Worm (Caenorhabditis elegans) whole organism, L4 larva: ENCODE results near the gene lias-1.

Experiments used
- T26A8.4 ChIP-seq: fragments of 200-800 bp; sonication (Bioruptor generic); IDR thresholded peaks from 2 replicates; pipeline ENCODE4 v1.3.6; 2022; ENCODE audit warnings: missing genetic modification characterization, missing compliant biosample characterization
- Y5F2A.4 ChIP-seq: fragments of 200-800 bp; sonication (Bioruptor generic); optimal IDR thresholded peaks from 2 replicates; lab custom pipeline; 2018; ENCODE audit warnings: mild to moderate bottlenecking, missing genetic modification characterization, missing compliant biosample characterization
- ZK546.5 ChIP-seq, 2 experiments: sonication (generic microtip); optimal IDR thresholded peaks; 2 replicates each; lab custom pipeline; 2017; ENCODE audit warnings: missing biosample characterization in 2 of 2, missing genetic modification characterization in 2 of 2
- aha-1 ChIP-seq: fragments of 150-350 bp; peaks from one replicate; lab custom pipeline; 2014; ENCODE audit warnings: missing biosample characterization, missing genetic modification characterization
- attf-4 ChIP-seq: sonication (generic microtip); optimal IDR thresholded peaks from 3 replicates; lab custom pipeline; 2017; ENCODE audit warnings: missing biosample characterization, missing genetic modification characterization
- ceh-28 ChIP-seq: fragments of 150-350 bp; optimal IDR thresholded peaks from 2 replicates; lab custom pipeline; 2014; ENCODE audit warnings: missing biosample characterization, missing genetic modification reagents, missing genetic modification characterization
- ceh-32 ChIP-seq: sonication (generic microtip); optimal IDR thresholded peaks from 2 replicates; lab custom pipeline; 2016; ENCODE audit warnings: mild to moderate bottlenecking, missing genetic modification characterization, missing compliant biosample characterization; ENCODE audit not compliant: poor library complexity
- ctbp-1 ChIP-seq: fragments of 200-800 bp; sonication (Bioruptor generic); IDR thresholded peaks from 2 replicates; pipeline ENCODE4 v1.3.6; 2022; ENCODE audit warnings: missing genetic modification reagents, missing genetic modification characterization, missing compliant biosample characterization
- daf-12 ChIP-seq: fragments of 150-350 bp; optimal IDR thresholded peaks from 2 replicates; lab custom pipeline; 2014; ENCODE audit warnings: missing biosample characterization, missing genetic modification reagents, missing genetic modification characterization
- daf-16 ChIP-seq, 3 experiments: sonication (generic microtip); optimal IDR thresholded peaks; 2 replicates each; lab custom pipeline; 2016 to 2017; ENCODE audit warnings: missing genetic modification characterization in 3 of 3, missing genetic modification reagents in 3 of 3, mild to moderate bottlenecking in 2 of 3, missing compliant biosample characterization in 2 of 3, missing biosample characterization in 1 of 3, moderate library complexity in 1 of 3
- dmd-6 ChIP-seq: fragments of 200-800 bp; sonication (Bioruptor generic); IDR thresholded peaks from 2 replicates; pipeline ENCODE4 v1.3.6; 2022; ENCODE audit warnings: missing genetic modification reagents, missing genetic modification characterization, missing compliant biosample characterization
- dmd-9 ChIP-seq: fragments of 200-800 bp; sonication (Bioruptor generic); IDR thresholded peaks from 2 replicates; pipeline ENCODE4 v1.3.6; 2022; ENCODE audit warnings: missing genetic modification reagents, missing genetic modification characterization, missing compliant biosample characterization
- dpl-1 ChIP-seq: fragments of 150-350 bp; optimal IDR thresholded peaks from 2 replicates; lab custom pipeline; 2014; ENCODE audit warnings: missing biosample characterization, missing genetic modification reagents, missing genetic modification characterization
- dve-1 ChIP-seq: sonication (generic microtip); optimal IDR thresholded peaks from 2 replicates; lab custom pipeline; 2017; ENCODE audit warnings: antibody characterized with exemption, mild to moderate bottlenecking, missing genetic modification characterization, missing compliant biosample characterization; ENCODE audit not compliant: insufficient read depth
- hif-1 ChIP-seq, 2 experiments: sonication (generic microtip); optimal IDR thresholded peaks; 2 replicates each; lab custom pipeline; 2016 to 2017; ENCODE audit warnings: missing compliant biosample characterization in 2 of 2, missing genetic modification characterization in 2 of 2, missing genetic modification reagents in 2 of 2, missing genotype in 2 of 2, mild to moderate bottlenecking in 1 of 2
- hlh-11 ChIP-seq: fragments of 200-800 bp; sonication (Bioruptor generic); optimal IDR thresholded peaks from 2 replicates; lab custom pipeline; 2018; ENCODE audit warnings: mild to moderate bottlenecking, missing genetic modification characterization, missing compliant biosample characterization
- lin-1 ChIP-seq: fragments of 200-800 bp; sonication (Bioruptor generic); IDR thresholded peaks from 2 replicates; pipeline ENCODE4 v1.3.6; 2022; ENCODE audit warnings: missing genetic modification reagents, missing genetic modification characterization, missing compliant biosample characterization
- lin-13 ChIP-seq: fragments of 150-350 bp; optimal IDR thresholded peaks from 2 replicates; lab custom pipeline; 2014; ENCODE audit warnings: missing biosample characterization, missing genetic modification reagents, missing genetic modification characterization
- lin-29 ChIP-seq: fragments of 200-800 bp; sonication (Bioruptor generic); IDR thresholded peaks from 2 replicates; pipeline ENCODE4 v1.3.6; 2022; ENCODE audit warnings: missing genetic modification reagents, missing genetic modification characterization, missing compliant biosample characterization
- lsy-2 ChIP-seq, 2 experiments: fragments of 150-350 bp in 1 of 2; sonication (generic microtip) in 1 of 2; optimal IDR thresholded peaks; 2 replicates each; lab custom pipeline; 2014 to 2017; ENCODE audit warnings: missing biosample characterization in 2 of 2, missing genetic modification characterization in 2 of 2
- madf-5 ChIP-seq, 2 experiments: fragments of 200-800 bp; sonication (Bioruptor generic); IDR thresholded peaks; 2 replicates each; pipeline ENCODE4 v1.3.6; 2022; ENCODE audit warnings: missing compliant biosample characterization in 2 of 2, missing genetic modification characterization in 2 of 2
- mdl-1 ChIP-seq, 2 experiments: fragments of 150-350 bp in 1 of 2; sonication (generic microtip) in 1 of 2; optimal IDR thresholded peaks; 2 replicates each; lab custom pipeline; 2014 to 2017; ENCODE audit warnings: missing biosample characterization in 2 of 2, missing genetic modification characterization in 2 of 2
- mdt-29 ChIP-seq: fragments of 200-800 bp; sonication (Bioruptor generic); IDR thresholded peaks from 2 replicates; pipeline ENCODE4 v1.3.6; 2022; ENCODE audit warnings: missing genetic modification reagents, missing genetic modification characterization, missing compliant biosample characterization
- mep-1 ChIP-seq: fragments of 150-350 bp; sonication (generic microtip); optimal IDR thresholded peaks from 3 replicates; lab custom pipeline; 2014; ENCODE audit warnings: missing biosample characterization, missing genetic modification characterization
- mes-2 ChIP-seq: sonication (generic microtip); optimal IDR thresholded peaks from 2 replicates; lab custom pipeline; 2016; ENCODE audit warnings: missing genotype, mild to moderate bottlenecking, missing genetic modification characterization, missing compliant biosample characterization; ENCODE audit not compliant: poor library complexity, severe bottlenecking
- mxl-3 ChIP-seq: fragments of 200-800 bp; sonication (Bioruptor generic); optimal IDR thresholded peaks from 2 replicates; lab custom pipeline; 2018; ENCODE audit warnings: mild to moderate bottlenecking, missing genetic modification characterization, missing compliant biosample characterization
- nhr-10 ChIP-seq: fragments of 150-350 bp; optimal IDR thresholded peaks from 2 replicates; lab custom pipeline; 2014; ENCODE audit warnings: missing biosample characterization, missing genetic modification characterization
- nhr-237 ChIP-seq: sonication (generic microtip); optimal IDR thresholded peaks from 2 replicates; lab custom pipeline; 2017; ENCODE audit warnings: missing biosample characterization, missing genetic modification characterization
- nhr-25 ChIP-seq: sonication (generic microtip); optimal IDR thresholded peaks from 2 replicates; lab custom pipeline; 2017; ENCODE audit warnings: missing genetic modification characterization, mild to moderate bottlenecking, missing compliant biosample characterization, antibody characterized with exemption, moderate library complexity, borderline replicate concordance; ENCODE audit not compliant: insufficient read depth
- nhr-28 ChIP-seq: fragments of 150-350 bp; optimal IDR thresholded peaks from 2 replicates; lab custom pipeline; 2014; ENCODE audit warnings: missing biosample characterization, missing genetic modification characterization
- nhr-48 ChIP-seq: sonication (generic microtip); optimal IDR thresholded peaks from 2 replicates; lab custom pipeline; 2016; ENCODE audit warnings: mild to moderate bottlenecking, missing genetic modification characterization, missing compliant biosample characterization
- nhr-6 ChIP-seq: fragments of 150-350 bp; optimal IDR thresholded peaks from 2 replicates; lab custom pipeline; 2014; ENCODE audit warnings: missing biosample characterization, missing genetic modification characterization
- pha-4 ChIP-seq, 2 experiments: fragments of 150-350 bp in 1 of 2; fragments of 200-800 bp in 1 of 2; sonication (Bioruptor generic) in 1 of 2; IDR thresholded peaks in 1 of 2; optimal IDR thresholded peaks in 1 of 2; 2 replicates each; pipeline versions ENCODE4 v1.3.6 to Lab custom; 2014 to 2022; ENCODE audit warnings: missing genetic modification characterization in 2 of 2, missing genetic modification reagents in 2 of 2, missing biosample characterization in 1 of 2, missing compliant biosample characterization in 1 of 2
- php-3 ChIP-seq: fragments of 200-800 bp; sonication (Bioruptor generic); IDR thresholded peaks from 2 replicates; pipeline ENCODE4 v1.3.6; 2022; ENCODE audit warnings: missing genetic modification reagents, missing genetic modification characterization, missing compliant biosample characterization
- pqm-1 ChIP-seq: sonication (generic microtip); optimal IDR thresholded peaks from 2 replicates; lab custom pipeline; 2017; ENCODE audit warnings: missing biosample characterization, missing genetic modification characterization
- saeg-2 ChIP-seq: fragments of 200-800 bp; sonication (Bioruptor generic); IDR thresholded peaks from 2 replicates; pipeline ENCODE4 v1.3.6; 2022; ENCODE audit warnings: missing genetic modification reagents, missing genetic modification characterization, missing compliant biosample characterization
- set-16 ChIP-seq: fragments of 200-800 bp; sonication (Bioruptor generic); IDR thresholded peaks from 2 replicates; pipeline ENCODE4 v1.3.6; 2022; ENCODE audit warnings: missing genetic modification reagents, missing genetic modification characterization, missing compliant biosample characterization
- tra-1 ChIP-seq: fragments of 200-800 bp; sonication (Bioruptor generic); IDR thresholded peaks from 2 replicates; pipeline ENCODE4 v1.3.6; 2022; ENCODE audit warnings: missing genetic modification reagents, missing genetic modification characterization, missing compliant biosample characterization
- unc-130 ChIP-seq: sonication (generic microtip); optimal IDR thresholded peaks from 2 replicates; lab custom pipeline; 2016; ENCODE audit warnings: missing genetic modification reagents, missing genetic modification characterization, missing compliant biosample characterization
- zfp-2 ChIP-seq: sonication (generic microtip); optimal IDR thresholded peaks from 2 replicates; lab custom pipeline; 2016; ENCODE audit warnings: mild to moderate bottlenecking, missing genetic modification characterization, missing compliant biosample characterization

Gene lias-1

DNA sequence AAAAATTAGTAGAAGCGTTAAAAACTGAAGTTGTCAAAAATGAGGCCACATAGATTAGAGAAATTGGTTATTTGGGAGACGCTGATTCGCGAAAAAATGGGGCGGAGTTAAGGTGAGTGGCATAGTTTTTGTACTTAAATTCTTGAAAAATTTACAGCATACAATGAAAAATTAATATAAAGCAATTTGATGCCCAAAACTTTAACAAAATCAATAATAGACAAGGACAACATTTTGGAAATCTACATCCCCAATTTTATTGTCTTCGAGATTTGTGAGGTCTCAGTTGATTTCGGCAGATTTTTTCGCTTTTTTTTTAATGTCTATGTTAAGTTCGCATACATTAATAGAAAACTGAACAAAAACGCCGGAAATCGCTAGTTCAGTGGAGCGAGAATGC, 28.7 kb downstream of the lias-1 start:
- peak; percentile 19 for TF ChIP-seq unc-130 (GFP tag; lab: Kevin White, UChicago)
- peak in 1 of 2 experiments; percentile 81 for TF ChIP-seq hif-1 (tag; optimal IDR thresholded peaks at IDR 0.05; lab: Kevin White, UChicago)
- TF ChIP-seq mes-2 (tag; lab: Kevin White, UChicago): peak; percentile 42
- TF ChIP-seq ZK546.5 (tag; optimal IDR thresholded peaks at IDR 0.05; lab: Kevin White, UChicago): no peak
- TF ChIP-seq lin-29 (GFP tag; lab: Robert Waterston, UW): no peak
- TF ChIP-seq nhr-237: no peak

DNA sequence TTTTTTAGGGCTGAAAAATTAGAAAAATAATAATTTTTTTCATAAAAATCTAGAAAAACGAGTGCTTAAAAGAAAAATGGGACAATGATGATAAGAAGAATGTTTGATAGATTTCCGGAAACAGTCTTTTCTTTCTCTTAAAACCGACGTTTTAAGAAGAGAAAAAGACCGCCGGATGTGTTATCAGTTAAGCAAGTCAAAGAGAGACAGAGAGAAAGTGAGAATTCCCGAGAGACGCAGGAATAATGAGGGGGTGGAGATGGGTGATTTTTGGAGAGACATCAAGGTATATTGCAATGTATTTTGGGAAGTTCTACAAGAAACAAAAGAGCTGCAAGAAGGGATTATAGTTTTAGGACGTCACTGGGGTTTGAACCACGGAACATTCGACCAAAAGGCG, 29.4 kb downstream of the lias-1 start, which contains the start of gene C34C12.9:
Gene C34C12.9, minus strand, starts transcription at position 16 of the 400 bp plus-strand sequence.
- peak; percentile 16 for TF ChIP-seq hlh-11 (tag; lab: Kevin White, UChicago)
- no peak for TF ChIP-seq zfp-2 (tag; lab: Kevin White, UChicago)
- peak; percentile 66 for TF ChIP-seq dmd-6 (GFP tag; lab: Robert Waterston, UW)
- no peak for TF ChIP-seq daf-16 (GFP tag; optimal IDR thresholded peaks at IDR 0.05; lab: Kevin White, UChicago)
- TF ChIP-seq daf-16 (tag; optimal IDR thresholded peaks at IDR 0.05; lab: Kevin White, UChicago): peak; percentile 10
- TF ChIP-seq nhr-28 (tag; lab: Kevin White, UChicago): peak; percentile 35
- peak; percentile 17 for TF ChIP-seq dve-1 (tag; lab: Kevin White, UChicago)
- TF ChIP-seq aha-1 (tag; lab: Kevin White, UChicago): peak; percentile 39
- peak; percentile 93 for TF ChIP-seq lin-1 (GFP tag; lab: Robert Waterston, UW)
- TF ChIP-seq mep-1 (tag; lab: Kevin White, UChicago): no peak
- TF ChIP-seq set-16: no peak
- no peak for TF ChIP-seq saeg-2 (GFP tag; lab: Robert Waterston, UW)

DNA sequence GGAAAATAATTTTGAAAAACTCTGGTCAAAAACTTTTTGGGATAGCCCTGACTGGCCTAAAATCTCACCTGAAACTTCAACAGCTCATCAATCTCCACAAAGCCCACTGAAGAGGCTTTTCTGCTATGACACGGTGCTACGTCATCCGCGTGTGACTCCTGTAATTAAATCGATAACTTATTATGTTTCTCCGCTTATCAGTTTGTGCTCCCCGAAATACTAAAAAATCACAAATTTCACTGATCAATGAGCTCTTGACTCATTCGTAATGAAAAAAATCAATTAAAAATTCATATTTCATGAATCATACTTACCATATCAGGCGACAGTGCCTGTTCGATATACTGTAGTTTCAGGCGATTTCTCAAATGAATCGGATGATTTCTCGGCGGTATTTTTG, 29.9 kb downstream of the lias-1 start:
- TF ChIP-seq dmd-6 (GFP tag; lab: Robert Waterston, UW): peak; percentile 52; the same call in 1 of the 2 replicates
- TF ChIP-seq nhr-28 (tag; lab: Kevin White, UChicago): peak; percentile 60
- TF ChIP-seq dve-1 (tag; lab: Kevin White, UChicago): peak; percentile 64
- no peak for TF ChIP-seq madf-5 (GFP tag; IDR thresholded peaks at IDR 0.05; lab: Robert Waterston, UW)
- no peak for TF ChIP-seq daf-16 (GFP tag; optimal IDR thresholded peaks at IDR 0.05; lab: Kevin White, UChicago)
- peak; percentile 19 for TF ChIP-seq daf-16 (tag; optimal IDR thresholded peaks at IDR 0.05; lab: Kevin White, UChicago)
- TF ChIP-seq dpl-1: no peak
- 0 out of 2 replicates have a peak, but pooled peaks have one; percentile 7 for TF ChIP-seq tra-1 (GFP tag; lab: Robert Waterston, UW)
- TF ChIP-seq aha-1 (tag; lab: Kevin White, UChicago): no peak
- no peak for TF ChIP-seq mxl-3 (GFP tag; lab: Kevin White, UChicago)
- peak; percentile 58 for TF ChIP-seq pqm-1 (tag; lab: Kevin White, UChicago)
- TF ChIP-seq hlh-11 (tag; lab: Kevin White, UChicago): peak; percentile 2
- peak; percentile 60; the same call in 1 of the 2 replicates for TF ChIP-seq php-3 (GFP tag; lab: Robert Waterston, UW)
- TF ChIP-seq dmd-9 (GFP tag; lab: Robert Waterston, UW): no peak

DNA sequence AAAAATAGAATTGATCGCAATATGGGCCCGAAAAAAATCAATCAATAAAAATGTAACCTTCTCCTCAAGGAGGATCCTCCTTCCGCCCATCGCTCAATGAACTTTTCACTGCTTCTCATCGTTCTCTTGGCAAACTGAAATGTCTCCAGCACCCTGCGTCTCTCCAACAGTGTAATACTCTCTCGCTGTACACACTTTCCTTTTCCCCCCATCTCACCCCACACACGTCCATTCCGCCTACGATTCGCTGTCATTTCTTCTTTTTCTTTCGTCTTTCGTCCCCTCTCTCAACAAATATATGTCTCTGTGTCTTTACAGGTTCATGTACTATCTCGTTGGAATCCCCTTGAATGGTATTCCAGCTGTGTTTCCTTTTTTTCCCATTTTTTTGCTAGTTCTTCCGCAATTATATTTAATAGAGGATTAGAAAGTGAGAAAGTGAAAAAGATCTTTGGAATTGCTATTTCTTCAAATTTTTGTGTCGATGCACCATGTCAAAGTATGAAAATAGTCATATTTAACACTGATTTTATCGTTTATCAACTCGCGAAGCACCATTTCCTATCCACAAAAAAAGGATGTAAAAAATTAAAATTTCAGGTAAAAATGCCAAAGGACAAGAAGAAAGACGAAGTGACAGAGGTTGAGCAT, 33.4 kb downstream of the lias-1 start, which contains the start of gene rsu-1:
Gene rsu-1, plus strand, starts transcription at position 601 of the 651 bp plus-strand sequence.
- no peak for TF ChIP-seq Y5F2A.4 (GFP tag; lab: Kevin White, UChicago)
- TF ChIP-seq ceh-28 (tag; lab: Kevin White, UChicago): no peak
- TF ChIP-seq nhr-10 (tag; lab: Kevin White, UChicago): no peak
- peak; percentile 67 for TF ChIP-seq nhr-48 (tag; lab: Kevin White, UChicago)
- no peak for TF ChIP-seq pha-4 (GFP tag; IDR thresholded peaks at IDR 0.05; lab: Robert Waterston, UW)
- peak; percentile 41 for TF ChIP-seq pha-4 (tag; optimal IDR thresholded peaks at IDR 0.05; lab: Kevin White, UChicago)
- no peak for TF ChIP-seq mdt-29 (GFP tag; lab: Robert Waterston, UW)
- TF ChIP-seq pqm-1 (tag; lab: Kevin White, UChicago): no peak
- TF ChIP-seq mdl-1 (tag; optimal IDR thresholded peaks at IDR 0.05; lab: Kevin White, UChicago): peak in 1 of 2 experiments; percentile 69
- TF ChIP-seq lin-13 (GFP tag; lab: Kevin White, UChicago): peak; percentile 8
- peak; percentile 43 for TF ChIP-seq nhr-6
- peak; percentile 84 for TF ChIP-seq hlh-11 (tag; lab: Kevin White, UChicago)
- TF ChIP-seq lsy-2 (tag; optimal IDR thresholded peaks at IDR 0.05; lab: Kevin White, UChicago): peak in 1 of 2 experiments; percentile 70
- peak in 1 of 2 experiments; percentile 8 for TF ChIP-seq daf-16 (GFP tag; optimal IDR thresholded peaks at IDR 0.05; lab: Kevin White, UChicago)
- TF ChIP-seq daf-16 (tag; optimal IDR thresholded peaks at IDR 0.05; lab: Kevin White, UChicago): peak; percentile 49
- TF ChIP-seq attf-4 (tag; lab: Kevin White, UChicago): no peak
- TF ChIP-seq ceh-32 (tag; lab: Kevin White, UChicago): no peak
- peak; percentile 47 for TF ChIP-seq T26A8.4
- TF ChIP-seq nhr-25: peak; percentile 51
- no peak for TF ChIP-seq saeg-2 (GFP tag; lab: Robert Waterston, UW)
- TF ChIP-seq dpl-1: peak; percentile 46
- TF ChIP-seq ctbp-1 (GFP tag; lab: Robert Waterston, UW): no peak
- no peak for TF ChIP-seq daf-12 (tag; lab: Kevin White, UChicago)
